Fruit fly (Drosophila melanogaster): Measurements from ENCODE around the gene Tektin-C.

The Tektin-C gene

dm6 chr3L:5830649-5831048 is 34.3 kb upstream of the Tektin-C start:
- TF ChIP-seq EcR (GFP tag; optimal IDR thresholded peaks at IDR 0.05) (no peak), pan (optimal IDR thresholded peaks at IDR 0.05) (no peak), usp (GFP tag; optimal IDR thresholded peaks at IDR 0.05) (no peak), CG8478 (optimal IDR thresholded peaks at IDR 0.05) (no peak), psq (optimal IDR thresholded peaks at IDR 0.05) (no peak), Dll (optimal IDR thresholded peaks at IDR 0.05) (no peak)

dm6 chr3L:5828684-5829083 is 32.3 kb upstream of the Tektin-C start:
- TF ChIP-seq Dll (optimal IDR thresholded peaks at IDR 0.05) (no peak), EcR (GFP tag; optimal IDR thresholded peaks at IDR 0.05) (no peak), usp (GFP tag; optimal IDR thresholded peaks at IDR 0.05) (no peak), CG8478 (optimal IDR thresholded peaks at IDR 0.05) (no peak), pan (optimal IDR thresholded peaks at IDR 0.05) (no peak), psq (optimal IDR thresholded peaks at IDR 0.05) (no peak)

dm6 chr3L:5828275-5828674 is 31.9 kb upstream of the Tektin-C start:
- TF ChIP-seq psq (optimal IDR thresholded peaks at IDR 0.05) (no peak), usp (GFP tag; optimal IDR thresholded peaks at IDR 0.05) (no peak), Dll (optimal IDR thresholded peaks at IDR 0.05) (no peak), pan (optimal IDR thresholded peaks at IDR 0.05) (no peak), CG8478 (optimal IDR thresholded peaks at IDR 0.05) (no peak), EcR (GFP tag; optimal IDR thresholded peaks at IDR 0.05) (no peak)

- TF ChIP-seq Dll (optimal IDR thresholded peaks at IDR 0.05), result no peak
- no peak for TF ChIP-seq EcR (GFP tag; optimal IDR thresholded peaks at IDR 0.05)
- TF ChIP-seq usp (GFP tag; optimal IDR thresholded peaks at IDR 0.05), result no peak
- no peak for TF ChIP-seq psq (optimal IDR thresholded peaks at IDR 0.05)
- TF ChIP-seq CG8478 (optimal IDR thresholded peaks at IDR 0.05), result no peak
- TF ChIP-seq pan (optimal IDR thresholded peaks at IDR 0.05), result no peak
These were observed 29.1 kb upstream of the Tektin-C start for dm6 chr3L:5825483-5825882.

dm6 chr3L:5823763-5824445 is 27.6 kb upstream of the Tektin-C start:
- TF ChIP-seq CG8478 (optimal IDR thresholded peaks at IDR 0.05) (no peak), usp (GFP tag; optimal IDR thresholded peaks at IDR 0.05) (no peak), EcR (GFP tag; optimal IDR thresholded peaks at IDR 0.05) (no peak)

- TF ChIP-seq EcR (GFP tag; optimal IDR thresholded peaks at IDR 0.05) (no peak), pan (optimal IDR thresholded peaks at IDR 0.05) (no peak), usp (GFP tag; optimal IDR thresholded peaks at IDR 0.05) (no peak), Dll (optimal IDR thresholded peaks at IDR 0.05) (no peak), psq (optimal IDR thresholded peaks at IDR 0.05) (no peak), CG8478 (optimal IDR thresholded peaks at IDR 0.05) (no peak)
These were observed 25.2 kb upstream of the Tektin-C start for dm6 chr3L:5821506-5821905.

- TF ChIP-seq Dll (optimal IDR thresholded peaks at IDR 0.05) (no peak), pan (optimal IDR thresholded peaks at IDR 0.05) (no peak), psq (optimal IDR thresholded peaks at IDR 0.05) (no peak), CG8478 (optimal IDR thresholded peaks at IDR 0.05) (no peak), usp (GFP tag; optimal IDR thresholded peaks at IDR 0.05) (no peak), EcR (GFP tag; optimal IDR thresholded peaks at IDR 0.05) (no peak)
These were observed 24.4 kb upstream of the Tektin-C start for dm6 chr3L:5820793-5821192.

- TF ChIP-seq usp (GFP tag; optimal IDR thresholded peaks at IDR 0.05) (no peak), CG8478 (optimal IDR thresholded peaks at IDR 0.05) (no peak), EcR (GFP tag; optimal IDR thresholded peaks at IDR 0.05) (no peak), pan (optimal IDR thresholded peaks at IDR 0.05) (no peak), psq (optimal IDR thresholded peaks at IDR 0.05) (no peak), Dll (optimal IDR thresholded peaks at IDR 0.05) (no peak)
These were observed 23.7 kb upstream of the Tektin-C start for dm6 chr3L:5820039-5820438.

- TF ChIP-seq usp (GFP tag; optimal IDR thresholded peaks at IDR 0.05), result no peak
- no peak for TF ChIP-seq EcR (GFP tag; optimal IDR thresholded peaks at IDR 0.05)
- no peak for TF ChIP-seq Dll (optimal IDR thresholded peaks at IDR 0.05)
- TF ChIP-seq pan (optimal IDR thresholded peaks at IDR 0.05), result no peak
These were observed 23.0 kb upstream of the Tektin-C start for dm6 chr3L:5819310-5819709.

- TF ChIP-seq usp (GFP tag; optimal IDR thresholded peaks at IDR 0.05) (no peak), EcR (GFP tag; optimal IDR thresholded peaks at IDR 0.05) (no peak), psq (optimal IDR thresholded peaks at IDR 0.05) (no peak), CG8478 (optimal IDR thresholded peaks at IDR 0.05) (no peak), pan (optimal IDR thresholded peaks at IDR 0.05) (no peak), Dll (optimal IDR thresholded peaks at IDR 0.05) (no peak)
These were observed 20.8 kb upstream of the Tektin-C start for dm6 chr3L:5817177-5817576.

dm6 chr3L:5813016-5813415 is 16.7 kb upstream of the Tektin-C start, which contains the start of gene mad2:
Gene mad2 (minus strand): TSS chr3L:5813093.
- no peak for TF ChIP-seq psq (optimal IDR thresholded peaks at IDR 0.05)

dm6 chr3L:5810633-5811341 is 14.4 kb upstream of the Tektin-C start, which contains the start of the genes S6k and kri:
Gene S6k (minus strand): TSS chr3L:5810931.
Gene kri (plus strand): TSS chr3L:5810973.
- TF ChIP-seq usp (GFP tag; optimal IDR thresholded peaks at IDR 0.05) (no peak), EcR (GFP tag; optimal IDR thresholded peaks at IDR 0.05) (no peak), psq (optimal IDR thresholded peaks at IDR 0.05) (no peak), Dll (optimal IDR thresholded peaks at IDR 0.05) (no peak), CG8478 (optimal IDR thresholded peaks at IDR 0.05) (no peak), pan (optimal IDR thresholded peaks at IDR 0.05) (no peak)
